Fruit fly (Drosophila melanogaster) S2 (cell line): ENCODE measurements around the gene Vps36.

Experiments
- CG8478 ChIP-seq: fragments of >200 bp; optimal IDR thresholded peaks from 2 replicates; lab custom pipeline; 2018
- CTCF ChIP-seq, 2 experiments: fragments of >200 bp; optimal IDR thresholded peaks; 2 replicates each; lab custom pipeline; 2018

- TF ChIP-seq CTCF (optimal IDR thresholded peaks at IDR 0.05; lab: Kevin White, UChicago) (peak; percentile 58 to 59), CG8478 (lab: Kevin White, UChicago) (no peak)
Measured at dm6 chr3L:13486041-13486859, 26.7 kb downstream of the Vps36 start, which contains the start of the genes Abp1 and Tgi.
